Fruit fly (Drosophila melanogaster) whole organism, prepupa: ENCODE data around the gene Mgstl.

Experiments
- Blimp-1 ChIP-seq: fragments of 200-800 bp; sonication (Bioruptor generic); optimal IDR thresholded peaks from 3 replicates; lab custom pipeline; 2017; ENCODE audit warnings: missing biosample characterization, missing genetic modification characterization, mild to moderate bottlenecking, moderate library complexity, missing genetic modification reagents
- CG10631 ChIP-seq: fragments of 200-800 bp; sonication (Bioruptor generic); optimal IDR thresholded peaks from 2 replicates; lab custom pipeline; 2016; ENCODE audit warnings: missing biosample characterization, missing genetic modification characterization
- CG10669 ChIP-seq: fragments of 200-800 bp; sonication (Bioruptor generic); optimal IDR thresholded peaks from 3 replicates; lab custom pipeline; 2018; ENCODE audit warnings: missing biosample characterization, mild to moderate bottlenecking, missing genetic modification characterization, moderate library complexity
- CG11294 ChIP-seq: fragments of 200-800 bp; sonication (Bioruptor generic); IDR thresholded peaks from 2 replicates; pipeline ENCODE4 v1.3.6; 2022; ENCODE audit warnings: missing biosample characterization, missing genetic modification characterization
- CG11902 ChIP-seq: fragments of 200-800 bp; sonication (Bioruptor generic); optimal IDR thresholded peaks from 3 replicates; lab custom pipeline; 2016; ENCODE audit warnings: missing biosample characterization, missing genetic modification characterization
- CG15336 ChIP-seq: fragments of 200-800 bp; sonication (Bioruptor generic); IDR thresholded peaks from 2 replicates; pipeline ENCODE4 v1.3.6; 2022; ENCODE audit warnings: missing biosample characterization, missing genetic modification characterization
- CG1621 ChIP-seq: fragments of 200-800 bp; sonication (Bioruptor generic); optimal IDR thresholded peaks from 3 replicates; lab custom pipeline; 2018; ENCODE audit warnings: missing biosample characterization, mild to moderate bottlenecking, missing genetic modification characterization
- CG16779 ChIP-seq: fragments of 200-800 bp; sonication (Bioruptor generic); optimal IDR thresholded peaks from 3 replicates; lab custom pipeline; 2017; ENCODE audit warnings: missing biosample characterization, mild to moderate bottlenecking, missing genetic modification characterization
- CG3032 ChIP-seq: fragments of 200-800 bp; optimal IDR thresholded peaks from 2 replicates; lab custom pipeline; 2019; ENCODE audit warnings: missing biosample characterization, mild to moderate bottlenecking, missing genetic modification characterization, moderate library complexity
- CG31627 ChIP-seq: fragments of 200-800 bp; sonication (Bioruptor generic); optimal IDR thresholded peaks from 3 replicates; lab custom pipeline; 2016; ENCODE audit warnings: missing biosample characterization, missing genetic modification characterization
- CG32006 ChIP-seq: fragments of 200-800 bp; sonication (Bioruptor generic); optimal IDR thresholded peaks from 3 replicates; lab custom pipeline; 2017; ENCODE audit warnings: missing biosample characterization, mild to moderate bottlenecking, missing genetic modification characterization
- CG34406 ChIP-seq: fragments of 200-800 bp; sonication (Bioruptor generic); optimal IDR thresholded peaks from 3 replicates; lab custom pipeline; 2016; ENCODE audit warnings: missing biosample characterization, missing genetic modification characterization
- CG6163 ChIP-seq: fragments of 200-800 bp; sonication (Bioruptor generic); IDR thresholded peaks from 3 replicates; pipeline ENCODE4 v1.3.6; 2022; ENCODE audit warnings: missing biosample characterization, missing genetic modification characterization
- CG6276 ChIP-seq: fragments of 200-800 bp; sonication (Bioruptor generic); optimal IDR thresholded peaks from 2 replicates; lab custom pipeline; 2017; ENCODE audit warnings: missing biosample characterization, mild to moderate bottlenecking, missing genetic modification characterization
- CG7368 ChIP-seq: fragments of 200-800 bp; sonication (Bioruptor generic); optimal IDR thresholded peaks from 3 replicates; lab custom pipeline; 2016; ENCODE audit warnings: missing biosample characterization, missing genetic modification characterization
- CG8119 ChIP-seq: fragments of 200-800 bp; sonication (Bioruptor generic); IDR thresholded peaks from 3 replicates; pipeline ENCODE4 v1.3.6; 2022; ENCODE audit warnings: missing biosample characterization, missing genetic modification characterization
- CG8319 ChIP-seq: fragments of 200-800 bp; sonication (Bioruptor generic); optimal IDR thresholded peaks from 3 replicates; lab custom pipeline; 2016; ENCODE audit warnings: missing biosample characterization, missing genetic modification characterization
- CG8632 ChIP-seq: fragments of 200-800 bp; sonication (Bioruptor generic); optimal IDR thresholded peaks from 3 replicates; lab custom pipeline; 2016; ENCODE audit warnings: missing biosample characterization, missing genetic modification characterization
- CG9139 ChIP-seq: fragments of 200-800 bp; sonication (Bioruptor generic); optimal IDR thresholded peaks from 3 replicates; lab custom pipeline; 2017; ENCODE audit warnings: missing biosample characterization, mild to moderate bottlenecking, missing genetic modification characterization
- Eip75B ChIP-seq: fragments of 200-800 bp; sonication (Bioruptor generic); optimal IDR thresholded peaks from 3 replicates; lab custom pipeline; 2016; ENCODE audit warnings: missing biosample characterization, missing genetic modification characterization
- Eip78C ChIP-seq: fragments of 200-800 bp; sonication (Bioruptor generic); peaks from one replicate; lab custom pipeline; 2016; ENCODE audit warnings: missing biosample characterization, missing genetic modification characterization
- Eip93F ChIP-seq: fragments of 200-800 bp; sonication (Bioruptor generic); optimal IDR thresholded peaks from 2 replicates; lab custom pipeline; 2016; ENCODE audit warnings: missing biosample characterization, mild to moderate bottlenecking, missing genetic modification characterization
- Ets21C ChIP-seq: fragments of 200-800 bp; sonication (Bioruptor generic); optimal IDR thresholded peaks from 3 replicates; lab custom pipeline; 2016; ENCODE audit warnings: missing biosample characterization, missing genetic modification characterization
- Ets96B ChIP-seq: fragments of 200-800 bp; optimal IDR thresholded peaks from 2 replicates; lab custom pipeline; 2019; ENCODE audit warnings: missing biosample characterization, mild to moderate bottlenecking, missing genetic modification characterization, moderate library complexity
- Gug ChIP-seq: fragments of 200-800 bp; sonication (Bioruptor generic); IDR thresholded peaks from 2 replicates; pipeline ENCODE4 v1.3.6; 2022; ENCODE audit warnings: missing biosample characterization, missing genetic modification characterization
- Hr39 ChIP-seq: fragments of 200-800 bp; sonication (Bioruptor generic); optimal IDR thresholded peaks from 2 replicates; lab custom pipeline; 2016; ENCODE audit warnings: missing biosample characterization, missing genetic modification characterization
- Hr4 ChIP-seq: fragments of 200-800 bp; sonication (Bioruptor generic); optimal IDR thresholded peaks from 3 replicates; lab custom pipeline; 2016; ENCODE audit warnings: missing biosample characterization, missing genetic modification characterization
- OdsH ChIP-seq: fragments of 200-800 bp; sonication (Bioruptor generic); optimal IDR thresholded peaks from 3 replicates; lab custom pipeline; 2016; ENCODE audit warnings: missing biosample characterization, missing genetic modification characterization
- Sox102F ChIP-seq: fragments of 200-800 bp; sonication (Bioruptor generic); optimal IDR thresholded peaks from 2 replicates; lab custom pipeline; 2016; ENCODE audit warnings: missing biosample characterization, mild to moderate bottlenecking, missing genetic modification characterization
- Sox14 ChIP-seq: fragments of 200-800 bp; sonication (Bioruptor generic); optimal IDR thresholded peaks from 3 replicates; lab custom pipeline; 2016; ENCODE audit warnings: missing biosample characterization, missing genetic modification characterization
- Sox15 ChIP-seq: fragments of 200-800 bp; sonication (Bioruptor generic); optimal IDR thresholded peaks from 3 replicates; lab custom pipeline; 2016; ENCODE audit warnings: missing biosample characterization, missing genetic modification characterization
- achi ChIP-seq: fragments of 200-800 bp; sonication (Bioruptor generic); optimal IDR thresholded peaks from 3 replicates; lab custom pipeline; 2016; ENCODE audit warnings: missing biosample characterization, missing genetic modification characterization
- acj6 ChIP-seq: fragments of 200-800 bp; sonication (Bioruptor generic); optimal IDR thresholded peaks from 3 replicates; lab custom pipeline; 2016; ENCODE audit warnings: missing biosample characterization, missing genetic modification characterization
- cyc ChIP-seq: fragments of 200-800 bp; sonication (Bioruptor generic); optimal IDR thresholded peaks from 3 replicates; lab custom pipeline; 2016; ENCODE audit warnings: missing biosample characterization, missing genetic modification characterization
- dac ChIP-seq: fragments of 200-800 bp; sonication (Bioruptor generic); optimal IDR thresholded peaks from 2 replicates; lab custom pipeline; 2017; ENCODE audit warnings: missing biosample characterization, mild to moderate bottlenecking, missing genetic modification characterization
- dsx ChIP-seq: fragments of 200-800 bp; optimal IDR thresholded peaks from 3 replicates; lab custom pipeline; 2019; ENCODE audit warnings: missing biosample characterization, mild to moderate bottlenecking, missing genetic modification characterization, moderate library complexity; ENCODE audit not compliant: poor library complexity, severe bottlenecking
- esn ChIP-seq: fragments of 200-800 bp; sonication (Bioruptor generic); optimal IDR thresholded peaks from 2 replicates; lab custom pipeline; 2016; ENCODE audit warnings: missing biosample characterization, mild to moderate bottlenecking, missing genetic modification characterization, moderate library complexity
- fd85E ChIP-seq: fragments of 200-800 bp; sonication (Bioruptor generic); optimal IDR thresholded peaks from 3 replicates; lab custom pipeline; 2016; ENCODE audit warnings: missing biosample characterization, missing genetic modification characterization
- fkh ChIP-seq: fragments of 200-800 bp; sonication (Bioruptor generic); optimal IDR thresholded peaks from 3 replicates; lab custom pipeline; 2017; ENCODE audit warnings: missing biosample characterization, mild to moderate bottlenecking, missing genetic modification characterization, moderate library complexity
- lz ChIP-seq: fragments of 200-800 bp; sonication (Bioruptor generic); optimal IDR thresholded peaks from 3 replicates; lab custom pipeline; 2016; ENCODE audit warnings: missing biosample characterization, missing genetic modification characterization
- pdm3 ChIP-seq: fragments of 200-800 bp; sonication (Bioruptor generic); optimal IDR thresholded peaks from 3 replicates; lab custom pipeline; 2016; ENCODE audit warnings: missing biosample characterization, missing genetic modification characterization
- salr ChIP-seq, 2 experiments: fragments of 200-800 bp; sonication (Bioruptor generic); optimal IDR thresholded peaks; 3 replicates each; lab custom pipeline; 2016 to 2018; ENCODE audit warnings: missing biosample characterization in 2 of 2, missing genetic modification characterization in 2 of 2, mild to moderate bottlenecking in 1 of 2
- spab ChIP-seq: fragments of 200-800 bp; sonication (Bioruptor generic); optimal IDR thresholded peaks from 2 replicates; lab custom pipeline; 2017; ENCODE audit warnings: missing biosample characterization, mild to moderate bottlenecking, missing genetic modification characterization, missing genetic modification reagents
- ss ChIP-seq, 2 experiments: fragments of 200-800 bp; sonication (Bioruptor generic); optimal IDR thresholded peaks; 2 replicates in 1 of 2; 3 replicates in 1 of 2; lab custom pipeline; 2017 to 2018; ENCODE audit warnings: mild to moderate bottlenecking in 2 of 2, missing biosample characterization in 2 of 2, missing genetic modification characterization in 2 of 2, moderate library complexity in 1 of 2
- svp ChIP-seq: fragments of 200-800 bp; sonication (Bioruptor generic); peaks from one replicate; lab custom pipeline; 2016; ENCODE audit warnings: missing biosample characterization, missing genetic modification characterization
- topi ChIP-seq: fragments of 200-800 bp; sonication (Bioruptor generic); optimal IDR thresholded peaks from 3 replicates; lab custom pipeline; 2016; ENCODE audit warnings: missing biosample characterization, missing genetic modification characterization
- vri ChIP-seq: fragments of 200-800 bp; sonication (Bioruptor generic); optimal IDR thresholded peaks from 3 replicates; lab custom pipeline; 2016; ENCODE audit warnings: missing biosample characterization, mild to moderate bottlenecking, missing genetic modification characterization

Gene Mgstl

dm6 chrX:21056732-21057131 is 14.8 kb downstream of the Mgstl start:
- no peak for TF ChIP-seq ss (GFP tag; optimal IDR thresholded peaks at IDR 0.05; lab: Kevin White, UChicago)
- TF ChIP-seq CG8119 (GFP tag; lab: Robert Waterston, UW) = no peak
- TF ChIP-seq topi (GFP tag; lab: Kevin White, UChicago) = no peak

- TF ChIP-seq Eip78C (GFP tag; lab: Kevin White, UChicago) (peak; percentile 28), CG11902 (no peak)
These were observed 16.5 kb downstream of the Mgstl start for dm6 chrX:21058437-21058836.

dm6 chrX:21058991-21059390 is 17.1 kb downstream of the Mgstl start:
- TF ChIP-seq CG8119 (GFP tag; lab: Robert Waterston, UW) (peak; percentile 81), Eip93F (GFP tag; lab: Kevin White, UChicago) (peak; percentile 14), Gug (GFP tag; lab: Robert Waterston, UW) (peak; percentile 48; the same call in 1 of the 2 replicates), salr (GFP tag; optimal IDR thresholded peaks at IDR 0.05; lab: Kevin White, UChicago) (peak; percentile 49 to 62), CG1621 (tag; lab: Kevin White, UChicago) (peak; percentile 71), ss (GFP tag; optimal IDR thresholded peaks at IDR 0.05; lab: Kevin White, UChicago) (peak; percentile 60 to 63), Eip78C (GFP tag; lab: Kevin White, UChicago) (peak; percentile 97), Ets21C (peak; percentile 75), achi (GFP tag; lab: Kevin White, UChicago) (peak; percentile 87), dsx (peak; percentile 66), Eip75B (GFP tag; lab: Kevin White, UChicago) (peak; percentile 87), CG8319 (GFP tag; lab: Kevin White, UChicago) (peak; percentile 79), CG15336 (GFP tag; lab: Robert Waterston, UW) (peak; percentile 81), CG3032 (tag; lab: Kevin White, UChicago) (peak; percentile 63), Sox14 (GFP tag; lab: Kevin White, UChicago) (peak; percentile 91), CG10631 (GFP tag; lab: Kevin White, UChicago) (peak; percentile 80), CG10669 (GFP tag; lab: Kevin White, UChicago) (peak; percentile 73), CG7368 (GFP tag; lab: Kevin White, UChicago) (peak; percentile 77), lz (peak; percentile 91), vri (peak; percentile 69), CG11902 (peak; percentile 65), pdm3 (GFP tag; lab: Kevin White, UChicago) (peak; percentile 88), CG11294 (GFP tag; lab: Robert Waterston, UW) (peak; percentile 40; the same call in 1 of the 2 replicates), spab (peak; percentile 56), OdsH (GFP tag; lab: Kevin White, UChicago) (peak; percentile 88), CG16779 (tag; lab: Kevin White, UChicago) (peak; percentile 65), Blimp-1 (GFP tag; lab: Kevin White, UChicago) (peak; percentile 59), svp (peak; percentile 96), Sox102F (GFP tag; lab: Kevin White, UChicago) (peak; percentile 88), CG6276 (GFP tag; lab: Kevin White, UChicago) (peak; percentile 77), topi (GFP tag; lab: Kevin White, UChicago) (peak; percentile 91), dac (GFP tag; lab: Kevin White, UChicago) (peak; percentile 67), Hr4 (GFP tag; lab: Kevin White, UChicago) (peak; percentile 79), Sox15 (GFP tag; lab: Kevin White, UChicago) (peak; percentile 79), fkh (GFP tag; lab: Kevin White, UChicago) (peak; percentile 8), CG34406 (GFP tag; lab: Kevin White, UChicago) (peak; percentile 89), fd85E (peak; percentile 66), acj6 (GFP tag; lab: Kevin White, UChicago) (peak; percentile 87), CG6163 (GFP tag; lab: Robert Waterston, UW) (peak; percentile 88), CG31627 (GFP tag; lab: Kevin White, UChicago) (peak; percentile 89), CG9139 (GFP tag; lab: Kevin White, UChicago) (peak; percentile 14), Hr39 (GFP tag; lab: Kevin White, UChicago) (peak; percentile 89), CG8632 (GFP tag; lab: Kevin White, UChicago) (peak; percentile 87), esn (GFP tag; lab: Kevin White, UChicago) (peak; percentile 93), cyc (GFP tag; lab: Kevin White, UChicago) (peak; percentile 88), Ets96B (tag; lab: Kevin White, UChicago) (peak; percentile 65), CG32006 (GFP tag; lab: Kevin White, UChicago) (peak; percentile 84)
